Fruit fly (Drosophila melanogaster) whole organism, embryonic: Measurements from ENCODE around the gene ara.
A peak's percentile ranks its signal among the peaks of the same experiment; 100 is the strongest.

Experiments
- Ada2b ChIP-seq: fragments of 200-800 bp; sonication (Bioruptor generic); IDR thresholded peaks from 2 replicates; pipeline ENCODE4 v1.3.6; 2022; ENCODE audit warnings: missing biosample characterization, missing genetic modification characterization
- Adf1 ChIP-seq: fragments of 200-800 bp; sonication (Bioruptor generic); IDR thresholded peaks from 2 replicates; pipeline ENCODE4 v1.3.6; 2022; ENCODE audit warnings: missing biosample characterization, missing genetic modification characterization
- B-H2 ChIP-seq: fragments of 200-800 bp; sonication (Bioruptor generic); optimal IDR thresholded peaks from 2 replicates; lab custom pipeline; 2018; ENCODE audit warnings: missing biosample characterization, mild to moderate bottlenecking, missing genetic modification characterization
- BEAF-32 ChIP-seq: fragments of 200-800 bp; sonication (Bioruptor generic); optimal IDR thresholded peaks from 3 replicates; lab custom pipeline; 2017; ENCODE audit warnings: missing biosample characterization, missing genetic modification characterization, mild to moderate bottlenecking, moderate library complexity, missing genetic modification reagents
- Bteb2 ChIP-seq: fragments of 200-800 bp; sonication (Bioruptor generic); optimal IDR thresholded peaks from 2 replicates; lab custom pipeline; 2016; ENCODE audit warnings: missing biosample characterization, missing genetic modification characterization
- CG12071 ChIP-seq: fragments of 200-800 bp; sonication (Bioruptor generic); optimal IDR thresholded peaks from 3 replicates; lab custom pipeline; 2018; ENCODE audit warnings: missing biosample characterization, mild to moderate bottlenecking, missing genetic modification characterization
- CG12391 ChIP-seq: fragments of 200-800 bp; sonication (Bioruptor generic); optimal IDR thresholded peaks from 3 replicates; lab custom pipeline; 2018; ENCODE audit warnings: missing biosample characterization, mild to moderate bottlenecking, missing genetic modification characterization, moderate library complexity
- CG12659 ChIP-seq: fragments of 200-800 bp; sonication (Bioruptor generic); optimal IDR thresholded peaks from 3 replicates; lab custom pipeline; 2017; ENCODE audit warnings: mild to moderate bottlenecking, missing biosample characterization, missing genetic modification reagents, missing genetic modification characterization
- CG12942 ChIP-seq: fragments of 200-800 bp; sonication (Bioruptor generic); optimal IDR thresholded peaks from 3 replicates; lab custom pipeline; 2016; ENCODE audit warnings: missing biosample characterization, missing genetic modification characterization
- CG13123 ChIP-seq: fragments of 200-800 bp; sonication (Bioruptor generic); optimal IDR thresholded peaks from 2 replicates; lab custom pipeline; 2016; ENCODE audit warnings: missing biosample characterization, missing genetic modification characterization
- CG14050 ChIP-seq: fragments of 200-800 bp; sonication (Bioruptor generic); IDR thresholded peaks from 3 replicates; pipeline ENCODE4 v1.3.6; 2022; ENCODE audit warnings: missing biosample characterization, missing genetic modification characterization
- CG14667 ChIP-seq: fragments of 200-800 bp; sonication (Bioruptor generic); IDR thresholded peaks from 2 replicates; pipeline ENCODE4 v1.3.6; 2022; ENCODE audit warnings: missing biosample characterization, missing genetic modification characterization
- CG15601 ChIP-seq: fragments of 200-800 bp; sonication (Bioruptor generic); optimal IDR thresholded peaks from 3 replicates; lab custom pipeline; 2019; ENCODE audit warnings: missing biosample characterization, mild to moderate bottlenecking, missing genetic modification characterization, moderate library complexity
- CG1647 ChIP-seq: fragments of 200-800 bp; sonication (Bioruptor generic); optimal IDR thresholded peaks from 3 replicates; lab custom pipeline; 2016; ENCODE audit warnings: missing biosample characterization, missing genetic modification characterization
- CG31441 ChIP-seq: fragments of 200-800 bp; sonication (Bioruptor generic); IDR thresholded peaks from 2 replicates; pipeline ENCODE4 v1.3.6; 2022; ENCODE audit warnings: missing biosample characterization, missing genetic modification characterization
- CG3281 ChIP-seq: fragments of 200-800 bp; sonication (Bioruptor generic); optimal IDR thresholded peaks from 3 replicates; lab custom pipeline; 2017; ENCODE audit warnings: missing biosample characterization, mild to moderate bottlenecking, missing genetic modification characterization
- CG3838 ChIP-seq: fragments of 200-800 bp; sonication (Bioruptor generic); optimal IDR thresholded peaks from 3 replicates; lab custom pipeline; 2016; ENCODE audit warnings: missing biosample characterization, missing genetic modification characterization
- CG6683 ChIP-seq: fragments of 200-800 bp; sonication (Bioruptor generic); optimal IDR thresholded peaks from 2 replicates; lab custom pipeline; 2017; ENCODE audit warnings: missing biosample characterization, mild to moderate bottlenecking, missing genetic modification characterization, missing genetic modification reagents
- CG8281 ChIP-seq: fragments of 200-800 bp; sonication (Bioruptor generic); optimal IDR thresholded peaks from 2 replicates; lab custom pipeline; 2018; ENCODE audit warnings: missing biosample characterization, mild to moderate bottlenecking, missing genetic modification characterization, moderate library complexity
- CG8359 ChIP-seq: fragments of 200-800 bp; sonication (Bioruptor generic); optimal IDR thresholded peaks from 2 replicates; lab custom pipeline; 2017; ENCODE audit warnings: missing biosample characterization, mild to moderate bottlenecking, missing genetic modification characterization, borderline replicate concordance
- CG8765 ChIP-seq: fragments of 200-800 bp; sonication (Bioruptor generic); IDR thresholded peaks from 2 replicates; pipeline ENCODE4 v1.3.6; 2022; ENCODE audit warnings: missing biosample characterization, missing genetic modification characterization
- CG8944 ChIP-seq: fragments of 200-800 bp; sonication (Bioruptor generic); optimal IDR thresholded peaks from 3 replicates; lab custom pipeline; 2016; ENCODE audit warnings: missing biosample characterization, missing genetic modification characterization
- CoRest ChIP-seq: fragments of 200-800 bp; sonication (Bioruptor generic); optimal IDR thresholded peaks from 3 replicates; lab custom pipeline; 2018; ENCODE audit warnings: missing biosample characterization, mild to moderate bottlenecking, missing genetic modification characterization, moderate library complexity
- D ChIP-seq, 2 experiments: fragments of 200-800 bp in 1 of 2; fragments of >200 bp in 1 of 2; sonication (Bioruptor generic) in 1 of 2; optimal IDR thresholded peaks; 2 replicates in 1 of 2; 3 replicates in 1 of 2; lab custom pipeline; 2017; ENCODE audit warnings: mild to moderate bottlenecking in 1 of 2, missing biosample characterization in 1 of 2, missing genetic modification characterization in 1 of 2, missing genetic modification reagents in 1 of 2
- E2f2 ChIP-seq: fragments of 200-800 bp; sonication (Bioruptor generic); IDR thresholded peaks from 2 replicates; pipeline ENCODE4 v1.3.6; 2022; ENCODE audit warnings: missing biosample characterization, missing genetic modification characterization
- Gug ChIP-seq: fragments of 200-800 bp; sonication (Bioruptor generic); IDR thresholded peaks from 4 replicates; pipeline ENCODE4 v1.3.6; 2022; ENCODE audit warnings: missing biosample characterization, missing genetic modification characterization
- Lim3 ChIP-seq: fragments of 200-800 bp; sonication (Bioruptor generic); IDR thresholded peaks from 2 replicates; pipeline ENCODE4 v1.3.6; 2022; ENCODE audit warnings: missing biosample characterization, missing genetic modification characterization
- MBD-R2 ChIP-seq: fragments of 200-800 bp; sonication (Bioruptor generic); IDR thresholded peaks from 2 replicates; pipeline ENCODE4 v1.3.6; 2022; ENCODE audit warnings: missing biosample characterization, missing genetic modification characterization
- MESR4 ChIP-seq: fragments of 200-800 bp; sonication (Bioruptor generic); optimal IDR thresholded peaks from 2 replicates; lab custom pipeline; 2018; ENCODE audit warnings: missing biosample characterization, mild to moderate bottlenecking, missing genetic modification characterization, moderate library complexity
- NC2β ChIP-seq: fragments of 200-800 bp; sonication (Bioruptor generic); optimal IDR thresholded peaks from 2 replicates; lab custom pipeline; 2016; ENCODE audit warnings: missing biosample characterization, missing genetic modification characterization
- Pdp1 ChIP-seq, 2 experiments: fragments of 200-800 bp; sonication (Bioruptor generic); optimal IDR thresholded peaks; 3 replicates each; lab custom pipeline; 2016; ENCODE audit warnings: missing biosample characterization in 2 of 2, missing genetic modification characterization in 2 of 2, mild to moderate bottlenecking in 1 of 2, moderate library complexity in 1 of 2
- Ptx1 ChIP-seq: fragments of 200-800 bp; sonication (Bioruptor generic); IDR thresholded peaks from 2 replicates; pipeline ENCODE4 v1.3.6; 2022; ENCODE audit warnings: missing biosample characterization, missing genetic modification characterization
- Tbp ChIP-seq: fragments of >200 bp; optimal IDR thresholded peaks from 2 replicates; lab custom pipeline; 2018; ENCODE audit warnings: missing biosample characterization, missing genetic modification characterization
- ash1 ChIP-seq: fragments of 200-800 bp; sonication (Bioruptor generic); optimal IDR thresholded peaks from 2 replicates; lab custom pipeline; 2018; ENCODE audit warnings: missing biosample characterization, mild to moderate bottlenecking, missing genetic modification characterization
- az2 ChIP-seq: fragments of 200-800 bp; sonication (Bioruptor generic); optimal IDR thresholded peaks from 3 replicates; lab custom pipeline; 2016; ENCODE audit warnings: missing biosample characterization, missing genetic modification characterization
- bcd ChIP-seq: fragments of 200-800 bp; sonication (Bioruptor generic); optimal IDR thresholded peaks from 2 replicates; lab custom pipeline; 2017; ENCODE audit warnings: missing biosample characterization, mild to moderate bottlenecking, missing genetic modification characterization
- bsh ChIP-seq, 2 experiments: fragments of 200-800 bp; sonication (Bioruptor generic); optimal IDR thresholded peaks; 2 replicates each; lab custom pipeline; 2017 to 2018; ENCODE audit warnings: mild to moderate bottlenecking in 2 of 2, missing biosample characterization in 2 of 2, missing genetic modification characterization in 2 of 2, moderate library complexity in 1 of 2
- gce ChIP-seq: fragments of 200-800 bp; sonication (Bioruptor generic); IDR thresholded peaks from 3 replicates; pipeline ENCODE4 v1.3.6; 2022; ENCODE audit warnings: missing biosample characterization, missing genetic modification characterization
- ham ChIP-seq: fragments of 200-800 bp; sonication (Bioruptor generic); IDR thresholded peaks from 2 replicates; pipeline ENCODE4 v1.3.6; 2022; ENCODE audit warnings: missing biosample characterization, missing genetic modification characterization
- hth ChIP-seq: fragments of >200 bp; optimal IDR thresholded peaks from 2 replicates; lab custom pipeline; 2017; ENCODE audit warnings: inconsistent platforms
- kah ChIP-seq: fragments of 200-800 bp; sonication (Bioruptor generic); optimal IDR thresholded peaks from 2 replicates; lab custom pipeline; 2018; ENCODE audit warnings: missing biosample characterization, mild to moderate bottlenecking, missing genetic modification characterization
- lilli ChIP-seq: fragments of 200-800 bp; sonication (Bioruptor generic); optimal IDR thresholded peaks from 3 replicates; lab custom pipeline; 2016; ENCODE audit warnings: missing biosample characterization, missing genetic modification characterization
- lola ChIP-seq, 3 experiments: fragments of >200 bp in 2 of 3; fragments of 200-800 bp in 1 of 3; sonication (Bioruptor generic) in 1 of 3; optimal IDR thresholded peaks; 2 replicates each; lab custom pipeline; 2017 to 2019; ENCODE audit warnings: missing biosample characterization in 3 of 3, missing genetic modification characterization in 3 of 3, mild to moderate bottlenecking in 1 of 3, moderate library complexity in 1 of 3
- nerfin-2 ChIP-seq: fragments of 200-800 bp; sonication (Bioruptor generic); IDR thresholded peaks from 2 replicates; pipeline ENCODE4 v1.3.6; 2022; ENCODE audit warnings: missing biosample characterization, missing genetic modification characterization; ENCODE audit not compliant: partially characterized antibody
- sim ChIP-seq: fragments of 200-800 bp; sonication (Bioruptor generic); IDR thresholded peaks from 2 replicates; pipeline ENCODE4 v1.3.6; 2022; ENCODE audit warnings: missing biosample characterization, missing genetic modification characterization
- sima ChIP-seq: fragments of 200-800 bp; sonication (Bioruptor generic); optimal IDR thresholded peaks from 2 replicates; lab custom pipeline; 2016; ENCODE audit warnings: missing biosample characterization, missing genetic modification characterization
- slou ChIP-seq: fragments of 200-800 bp; sonication (Bioruptor generic); optimal IDR thresholded peaks from 3 replicates; lab custom pipeline; 2016; ENCODE audit warnings: missing biosample characterization, missing genetic modification characterization
- sr ChIP-seq: fragments of 200-800 bp; sonication (Bioruptor generic); IDR thresholded peaks from 3 replicates; pipeline ENCODE4 v1.3.6; 2022; ENCODE audit warnings: missing biosample characterization, missing genetic modification characterization
- sug ChIP-seq: fragments of 200-800 bp; optimal IDR thresholded peaks from 2 replicates; lab custom pipeline; 2019; ENCODE audit warnings: missing biosample characterization, mild to moderate bottlenecking, missing genetic modification characterization, moderate library complexity

ara gene

DNA sequence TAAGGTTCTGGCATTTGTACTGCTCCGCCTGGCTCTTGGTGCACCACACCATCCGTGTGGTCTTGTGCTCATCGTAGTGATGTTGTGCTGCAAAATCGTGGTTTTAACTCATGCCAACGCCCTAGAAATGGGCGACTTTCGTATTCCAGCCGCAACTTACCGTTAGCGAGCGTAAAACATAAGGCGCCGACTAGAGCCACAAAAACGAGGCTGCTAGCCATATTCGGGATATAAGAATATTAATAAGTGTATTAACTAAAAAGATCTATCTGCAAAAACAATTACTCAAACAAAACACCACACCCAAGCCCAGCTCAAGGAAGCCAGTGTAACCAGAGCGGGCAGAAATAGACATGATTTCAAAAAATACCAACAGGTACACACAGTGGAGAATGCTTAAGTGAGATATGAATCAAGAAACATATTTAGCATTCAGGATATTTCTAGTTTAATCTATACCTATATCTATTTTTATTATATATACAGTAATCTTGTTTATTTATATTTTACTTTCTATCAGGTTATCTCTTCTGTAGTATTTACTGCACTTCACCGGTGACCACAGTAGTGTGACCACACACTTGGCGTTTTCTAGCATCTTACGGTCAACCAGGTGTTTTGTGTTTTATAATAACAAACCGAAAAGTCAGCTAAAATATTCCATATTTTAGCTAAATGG lies 46.9 kb upstream of the ara start, which contains the start of the genes Tsf2 and CG34242 (continued):
- peak; percentile 80 for TF ChIP-seq bcd (GFP tag; lab: Kevin White, UChicago)
- no peak for TF ChIP-seq ham (GFP tag; lab: Robert Waterston, UW)
- TF ChIP-seq sim (GFP tag; lab: Robert Waterston, UW), result peak; percentile 58; the same call in 1 of the 2 replicates
- TF ChIP-seq CG3281 (GFP tag; lab: Kevin White, UChicago), result peak; percentile 71
- peak; percentile 59; the same call in 1 of the 2 replicates for TF ChIP-seq Lim3 (GFP tag; lab: Robert Waterston, UW)
- no peak for TF ChIP-seq ash1 (GFP tag; lab: Kevin White, UChicago)
- TF ChIP-seq nerfin-2 (GFP tag; lab: Robert Waterston, UW), result no peak
- TF ChIP-seq sr, result peak; percentile 27; the same call in 1 of the 3 replicates
- TF ChIP-seq CG12391 (tag; lab: Kevin White, UChicago), result peak; percentile 53
- TF ChIP-seq kah, result peak; percentile 47
- no peak for TF ChIP-seq CG8944 (GFP tag; lab: Kevin White, UChicago)
- TF ChIP-seq hth (lab: Kevin White, UChicago), result no peak
- no peak for TF ChIP-seq slou (GFP tag; lab: Kevin White, UChicago)
- TF ChIP-seq Ada2b (GFP tag; lab: Robert Waterston, UW), result peak; percentile 95
- peak; percentile 67 for TF ChIP-seq CoRest (tag; lab: Kevin White, UChicago)
- TF ChIP-seq CG8359 (GFP tag; lab: Kevin White, UChicago), result peak; percentile 45
- peak; percentile 58 for TF ChIP-seq CG6683 (GFP tag; lab: Kevin White, UChicago)
- TF ChIP-seq CG1647 (GFP tag; lab: Kevin White, UChicago), result peak; percentile 22
- no peak for TF ChIP-seq CG8281 (tag; lab: Kevin White, UChicago)
- TF ChIP-seq sima (GFP tag; lab: Kevin White, UChicago), result no peak
- TF ChIP-seq Bteb2 (GFP tag; lab: Kevin White, UChicago), result no peak
- peak; percentile 56 for TF ChIP-seq CG12659 (GFP tag; lab: Kevin White, UChicago)
- peak; percentile 99 for TF ChIP-seq Ptx1 (GFP tag; lab: Robert Waterston, UW)
- TF ChIP-seq B-H2, result no peak
- TF ChIP-seq gce (GFP tag; lab: Robert Waterston, UW), result peak; percentile 94
- TF ChIP-seq Gug (GFP tag; lab: Robert Waterston, UW), result peak; percentile 91
- TF ChIP-seq CG14050 (GFP tag; lab: Robert Waterston, UW), result no peak
- no peak for TF ChIP-seq lilli
- no peak for TF ChIP-seq NC2β (GFP tag; lab: Kevin White, UChicago)
- TF ChIP-seq D (optimal IDR thresholded peaks at IDR 0.05; lab: Kevin White, UChicago), result no peak
- peak; percentile 66 for TF ChIP-seq D (GFP tag; optimal IDR thresholded peaks at IDR 0.05; lab: Kevin White, UChicago)
- peak; percentile 87 for TF ChIP-seq CG8765 (GFP tag; lab: Robert Waterston, UW)
- no peak for TF ChIP-seq az2 (GFP tag; lab: Kevin White, UChicago)
- no peak for TF ChIP-seq CG13123
- TF ChIP-seq CG12071, result no peak
- TF ChIP-seq Adf1 (GFP tag; lab: Robert Waterston, UW), result no peak
- no peak for TF ChIP-seq BEAF-32
- peak in 1 of 2 experiments; percentile 26 for TF ChIP-seq Pdp1 (GFP tag; optimal IDR thresholded peaks at IDR 0.05; lab: Kevin White, UChicago)
- TF ChIP-seq sug (tag; lab: Kevin White, UChicago), result peak; percentile 77
- TF ChIP-seq Tbp, result no peak
- TF ChIP-seq E2f2 (GFP tag; lab: Robert Waterston, UW), result peak; percentile 24; the same call in 1 of the 2 replicates
- peak in 1 of 2 experiments; percentile 14 for TF ChIP-seq bsh (GFP tag; optimal IDR thresholded peaks at IDR 0.05; lab: Kevin White, UChicago)
- no peak for TF ChIP-seq CG3838 (GFP tag; lab: Kevin White, UChicago)
- TF ChIP-seq CG12942 (GFP tag; lab: Kevin White, UChicago), result no peak
- TF ChIP-seq lola (GFP tag; optimal IDR thresholded peaks at IDR 0.05; lab: Kevin White, UChicago), result no peak
- TF ChIP-seq MESR4 (GFP tag; lab: Kevin White, UChicago), result peak; percentile 52
- peak; percentile 91 for TF ChIP-seq MBD-R2
- TF ChIP-seq CG31441, result peak; percentile 89
- peak; percentile 22 for TF ChIP-seq CG15601 (tag; lab: Kevin White, UChicago)
- TF ChIP-seq CG14667 (GFP tag; lab: Robert Waterston, UW), result peak; percentile 97
